Worm (Caenorhabditis elegans) whole organism, L4/young adult: ENCODE measurements around the gene ins-5.
A peak's percentile ranks its signal among the peaks of the same experiment; 100 is the strongest.

Experiments used
- dao-5 ChIP-seq: sonication (generic microtip); optimal IDR thresholded peaks from 2 replicates; lab custom pipeline; 2016; ENCODE audit warnings: missing genotype, missing genetic modification characterization, moderate library complexity, missing compliant biosample characterization
- him-1 ChIP-seq: sonication (generic microtip); optimal IDR thresholded peaks from 2 replicates; lab custom pipeline; 2016; ENCODE audit warnings: missing genotype, missing genetic modification reagents, missing genetic modification characterization, missing compliant biosample characterization

- TF ChIP-seq him-1 (tag; lab: Kevin White, UChicago): peak; percentile 18
- TF ChIP-seq dao-5 (tag; lab: Kevin White, UChicago): no peak
Observed at ce11 chrII:5966637-5967036, 30.7 kb upstream of the ins-5 start.
